Fruit fly (Drosophila melanogaster): Measurements from ENCODE around the gene CG44362.

Gene CG44362

dm6 chr3L:11365432-11366318 lies 31.7 kb upstream of the CG44362 start:
- no peak for TF ChIP-seq noc (tag; optimal IDR thresholded peaks at IDR 0.05)

dm6 chr3L:11366422-11366821 lies 30.9 kb upstream of the CG44362 start:
- no peak for TF ChIP-seq noc (tag; optimal IDR thresholded peaks at IDR 0.05)

dm6 chr3L:11367797-11368196 lies 29.5 kb upstream of the CG44362 start:
- no peak for TF ChIP-seq noc (tag; optimal IDR thresholded peaks at IDR 0.05)

- no peak for TF ChIP-seq noc (tag; optimal IDR thresholded peaks at IDR 0.05)
Observed at dm6 chr3L:11368319-11369299, 28.7 kb upstream of the CG44362 start.

dm6 chr3L:11369778-11370684 lies 27.3 kb upstream of the CG44362 start:
- TF ChIP-seq noc (tag; optimal IDR thresholded peaks at IDR 0.05), result no peak

- TF ChIP-seq noc (tag; optimal IDR thresholded peaks at IDR 0.05), result no peak
Observed at dm6 chr3L:11371342-11371741, 26.0 kb upstream of the CG44362 start.

- no peak for TF ChIP-seq noc (tag; optimal IDR thresholded peaks at IDR 0.05)
Observed at dm6 chr3L:11372449-11372848, 24.9 kb upstream of the CG44362 start.

- TF ChIP-seq noc (tag; optimal IDR thresholded peaks at IDR 0.05), result no peak
Observed at dm6 chr3L:11373080-11373812, 24.1 kb upstream of the CG44362 start.

dm6 chr3L:11373821-11374581 lies 23.3 kb upstream of the CG44362 start:
- TF ChIP-seq noc (tag; optimal IDR thresholded peaks at IDR 0.05), result no peak

- no peak for TF ChIP-seq noc (tag; optimal IDR thresholded peaks at IDR 0.05)
Observed at dm6 chr3L:11375304-11375703, 22.0 kb upstream of the CG44362 start.

dm6 chr3L:11376224-11376813 lies 21.0 kb upstream of the CG44362 start:
- no peak for TF ChIP-seq noc (tag; optimal IDR thresholded peaks at IDR 0.05)

- no peak for TF ChIP-seq noc (tag; optimal IDR thresholded peaks at IDR 0.05)
Observed at dm6 chr3L:11378429-11378914, 18.9 kb upstream of the CG44362 start.

dm6 chr3L:11379698-11380438 lies 17.5 kb upstream of the CG44362 start:
- no peak for TF ChIP-seq noc (tag; optimal IDR thresholded peaks at IDR 0.05)

Measured in whole organism, larva.